Fruit fly (Drosophila melanogaster) whole organism, pupa: ENCODE measurements around the gene CG43338.

ENCODE experiments used
- CG10348 ChIP-seq: fragments of 200-800 bp; sonication (Bioruptor generic); IDR thresholded peaks from 2 replicates; pipeline ENCODE4 v1.3.6; 2022; ENCODE audit warnings: missing biosample characterization, missing genetic modification characterization
- CG13204 ChIP-seq: fragments of 200-800 bp; sonication (Bioruptor generic); optimal IDR thresholded peaks from 2 replicates; lab custom pipeline; 2018; ENCODE audit warnings: missing biosample characterization, mild to moderate bottlenecking, missing genetic modification characterization, moderate library complexity
- CG14655 ChIP-seq: fragments of 200-800 bp; sonication (Bioruptor generic); optimal IDR thresholded peaks from 3 replicates; lab custom pipeline; 2017; ENCODE audit warnings: mild to moderate bottlenecking, missing biosample characterization, missing genetic modification reagents, missing genetic modification characterization
- CG17806 ChIP-seq: fragments of 200-800 bp; sonication (Bioruptor generic); optimal IDR thresholded peaks from 2 replicates; lab custom pipeline; 2018; ENCODE audit warnings: missing biosample characterization, mild to moderate bottlenecking, missing genetic modification characterization, moderate library complexity
- CG8159 ChIP-seq: fragments of 200-800 bp; sonication (Bioruptor generic); optimal IDR thresholded peaks from 3 replicates; lab custom pipeline; 2018; ENCODE audit warnings: missing biosample characterization, mild to moderate bottlenecking, missing genetic modification characterization, moderate library complexity
- D1 ChIP-seq: fragments of 200-800 bp; sonication (Bioruptor generic); optimal IDR thresholded peaks from 2 replicates; lab custom pipeline; 2018; ENCODE audit warnings: missing biosample characterization, mild to moderate bottlenecking, missing genetic modification characterization, moderate library complexity
- EcR ChIP-seq: fragments of 200-800 bp; sonication (Bioruptor generic); optimal IDR thresholded peaks from 3 replicates; lab custom pipeline; 2019; ENCODE audit warnings: missing biosample characterization, missing genetic modification characterization, mild to moderate bottlenecking, moderate library complexity, missing genetic modification reagents
- Pif1A ChIP-seq: fragments of 200-800 bp; sonication (Bioruptor generic); optimal IDR thresholded peaks from 3 replicates; lab custom pipeline; 2016; ENCODE audit warnings: missing biosample characterization, missing genetic modification characterization

DNA sequence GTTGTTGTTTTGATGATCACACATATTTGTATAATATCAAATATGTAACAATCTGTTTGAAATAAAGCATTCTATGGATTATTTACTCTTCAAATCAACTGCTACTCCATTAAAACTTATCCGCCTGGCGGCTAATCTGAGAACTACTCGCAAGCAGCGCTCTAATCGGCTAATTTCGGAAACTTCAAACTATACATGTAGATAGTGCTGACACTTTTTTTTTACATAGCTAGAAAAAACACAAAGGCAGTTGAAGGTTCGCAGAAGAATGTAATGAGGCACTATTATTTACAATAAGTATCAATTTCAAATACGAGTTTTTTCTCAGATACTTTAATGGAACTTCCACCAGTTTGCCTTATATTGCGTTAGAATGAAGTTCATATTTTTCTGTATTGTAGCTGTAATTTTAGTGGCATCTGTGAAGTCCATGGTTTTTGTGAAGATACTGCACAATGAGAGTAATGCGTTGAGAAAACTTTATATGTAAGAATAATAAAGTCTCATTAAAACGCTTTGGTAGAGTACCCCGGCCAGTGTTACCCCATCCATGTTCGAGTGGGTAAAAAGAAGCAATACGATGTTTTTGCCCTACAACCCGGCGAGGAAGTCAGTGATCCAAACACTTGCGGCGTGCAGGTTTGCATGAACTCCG lies 5.0 kb downstream of the CG43338 start:
- TF ChIP-seq EcR, result no peak
- no peak for TF ChIP-seq CG17806 (tag; lab: Kevin White, UChicago)
- no peak for TF ChIP-seq CG10348
- no peak for TF ChIP-seq CG13204
- TF ChIP-seq CG14655 (GFP tag; lab: Kevin White, UChicago), result no peak
- no peak for TF ChIP-seq CG8159
- peak; percentile 47 for TF ChIP-seq D1 (tag; lab: Kevin White, UChicago)
- TF ChIP-seq Pif1A, result no peak
